Fruit fly (Drosophila melanogaster) whole organism, embryonic: Measurements from ENCODE around the gene Mis12.

Source experiments
- Adf1 ChIP-seq: fragments of 200-800 bp; sonication (Bioruptor generic); IDR thresholded peaks from 2 replicates; pipeline ENCODE4 v1.3.6; 2022; ENCODE audit warnings: missing biosample characterization, missing genetic modification characterization
- B-H2 ChIP-seq: fragments of 200-800 bp; sonication (Bioruptor generic); optimal IDR thresholded peaks from 2 replicates; lab custom pipeline; 2018; ENCODE audit warnings: missing biosample characterization, mild to moderate bottlenecking, missing genetic modification characterization
- CG11504 ChIP-seq: fragments of 200-800 bp; sonication (Bioruptor generic); optimal IDR thresholded peaks from 3 replicates; lab custom pipeline; 2019; ENCODE audit warnings: missing biosample characterization, mild to moderate bottlenecking, missing genetic modification characterization, moderate library complexity
- CG11560 ChIP-seq: fragments of 200-800 bp; sonication (Bioruptor generic); IDR thresholded peaks from 3 replicates; pipeline ENCODE4 v1.3.6; 2022; ENCODE audit warnings: missing biosample characterization, missing genetic modification characterization
- CG12659 ChIP-seq: fragments of 200-800 bp; sonication (Bioruptor generic); optimal IDR thresholded peaks from 3 replicates; lab custom pipeline; 2017; ENCODE audit warnings: mild to moderate bottlenecking, missing biosample characterization, missing genetic modification reagents, missing genetic modification characterization
- CG14014 ChIP-seq: fragments of 200-800 bp; sonication (Bioruptor generic); IDR thresholded peaks from 2 replicates; pipeline ENCODE4 v1.3.6; 2022; ENCODE audit warnings: missing biosample characterization, missing genetic modification characterization
- CG15011 ChIP-seq: fragments of 200-800 bp; sonication (Bioruptor generic); optimal IDR thresholded peaks from 3 replicates; lab custom pipeline; 2018; ENCODE audit warnings: missing biosample characterization, mild to moderate bottlenecking, missing genetic modification characterization
- CG1602 ChIP-seq: fragments of 200-800 bp; sonication (Bioruptor generic); optimal IDR thresholded peaks from 3 replicates; lab custom pipeline; 2016; ENCODE audit warnings: missing biosample characterization, missing genetic modification characterization
- CG16813 ChIP-seq: fragments of 200-800 bp; sonication (Bioruptor generic); IDR thresholded peaks from 3 replicates; pipeline ENCODE4 v1.3.6; 2022; ENCODE audit warnings: missing biosample characterization, missing genetic modification characterization; ENCODE audit not compliant: partially characterized antibody
- CG17568 ChIP-seq: fragments of 200-800 bp; sonication (Bioruptor generic); optimal IDR thresholded peaks from 2 replicates; lab custom pipeline; 2018; ENCODE audit warnings: missing biosample characterization, mild to moderate bottlenecking, missing genetic modification characterization, moderate library complexity
- CG3163 ChIP-seq: fragments of 200-800 bp; sonication (Bioruptor generic); optimal IDR thresholded peaks from 3 replicates; lab custom pipeline; 2016; ENCODE audit warnings: missing biosample characterization, missing genetic modification characterization
- CG6791 ChIP-seq: fragments of 200-800 bp; sonication (Bioruptor generic); IDR thresholded peaks from 3 replicates; pipeline ENCODE4 v1.3.6; 2022; ENCODE audit warnings: missing biosample characterization, missing genetic modification characterization; ENCODE audit not compliant: partially characterized antibody
- CG7372 ChIP-seq: fragments of 200-800 bp; sonication (Bioruptor generic); IDR thresholded peaks from 2 replicates; pipeline ENCODE4 v1.3.6; 2022; ENCODE audit warnings: missing biosample characterization, missing genetic modification characterization
- CG7745 ChIP-seq: fragments of 200-800 bp; sonication (Bioruptor generic); optimal IDR thresholded peaks from 2 replicates; lab custom pipeline; 2018; ENCODE audit warnings: missing biosample characterization, mild to moderate bottlenecking, missing genetic modification characterization, moderate library complexity
- CG8765 ChIP-seq: fragments of 200-800 bp; sonication (Bioruptor generic); IDR thresholded peaks from 2 replicates; pipeline ENCODE4 v1.3.6; 2022; ENCODE audit warnings: missing biosample characterization, missing genetic modification characterization
- Dll ChIP-seq: fragments of 200-800 bp; sonication (Bioruptor generic); IDR thresholded peaks from 4 replicates; pipeline ENCODE4 v1.3.6; 2022; ENCODE audit warnings: missing biosample characterization, missing genetic modification characterization; ENCODE audit not compliant: partially characterized antibody
- Eip74EF ChIP-seq, 2 experiments: fragments of 200-800 bp in 1 of 2; fragments of >200 bp in 1 of 2; sonication (Bioruptor generic) in 1 of 2; optimal IDR thresholded peaks; 2 replicates each; lab custom pipeline; 2017 to 2019; ENCODE audit warnings: missing biosample characterization in 2 of 2, missing genetic modification characterization in 2 of 2, mild to moderate bottlenecking in 1 of 2, moderate library complexity in 1 of 2
- Hr39 ChIP-seq: fragments of >200 bp; optimal IDR thresholded peaks from 2 replicates; lab custom pipeline; 2017
- Hr51 ChIP-seq, 2 experiments: fragments of 200-800 bp; sonication (Bioruptor generic); optimal IDR thresholded peaks; 2 replicates in 1 of 2; 3 replicates in 1 of 2; lab custom pipeline; 2016 to 2018; ENCODE audit warnings: missing biosample characterization in 2 of 2, missing genetic modification characterization in 2 of 2, mild to moderate bottlenecking in 1 of 2, moderate library complexity in 1 of 2
- Mes4 ChIP-seq: fragments of 200-800 bp; sonication (Bioruptor generic); optimal IDR thresholded peaks from 2 replicates; lab custom pipeline; 2016; ENCODE audit warnings: missing biosample characterization, missing genetic modification characterization
- NC2β ChIP-seq: fragments of 200-800 bp; sonication (Bioruptor generic); optimal IDR thresholded peaks from 2 replicates; lab custom pipeline; 2016; ENCODE audit warnings: missing biosample characterization, missing genetic modification characterization
- Nf-YC ChIP-seq: fragments of 200-800 bp; optimal IDR thresholded peaks from 3 replicates; lab custom pipeline; 2019; ENCODE audit warnings: missing biosample characterization, mild to moderate bottlenecking, missing genetic modification characterization, moderate library complexity
- Side ChIP-seq: fragments of 200-800 bp; sonication (Bioruptor generic); optimal IDR thresholded peaks from 2 replicates; lab custom pipeline; 2016; ENCODE audit warnings: missing biosample characterization, missing genetic modification characterization
- Sox100B ChIP-seq: fragments of 200-800 bp; sonication (Bioruptor generic); optimal IDR thresholded peaks from 3 replicates; lab custom pipeline; 2018; ENCODE audit warnings: missing biosample characterization, mild to moderate bottlenecking, missing genetic modification characterization
- Sry-β ChIP-seq: fragments of 200-800 bp; sonication (Bioruptor generic); optimal IDR thresholded peaks from 2 replicates; lab custom pipeline; 2018; ENCODE audit warnings: missing biosample characterization, mild to moderate bottlenecking, missing genetic modification characterization, moderate library complexity
- Vsx1 ChIP-seq: fragments of 200-800 bp; sonication (Bioruptor generic); optimal IDR thresholded peaks from 2 replicates; lab custom pipeline; 2017; ENCODE audit warnings: missing biosample characterization, mild to moderate bottlenecking, missing genetic modification characterization, missing genetic modification reagents
- Xrp1 ChIP-seq: fragments of 200-800 bp; sonication (Bioruptor generic); IDR thresholded peaks from 2 replicates; pipeline ENCODE4 v1.3.6; 2022; ENCODE audit warnings: missing biosample characterization, missing genetic modification characterization
- bbx ChIP-seq: fragments of 200-800 bp; sonication (Bioruptor generic); IDR thresholded peaks from 2 replicates; pipeline ENCODE4 v1.3.6; 2022; ENCODE audit warnings: missing biosample characterization, missing genetic modification characterization; ENCODE audit not compliant: partially characterized antibody
- btn ChIP-seq: fragments of 200-800 bp; sonication (Bioruptor generic); optimal IDR thresholded peaks from 2 replicates; lab custom pipeline; 2016; ENCODE audit warnings: missing biosample characterization, missing genetic modification characterization
- chn ChIP-seq: fragments of 200-800 bp; sonication (Bioruptor generic); optimal IDR thresholded peaks from 2 replicates; lab custom pipeline; 2016; ENCODE audit warnings: missing biosample characterization, missing genetic modification characterization
- crol ChIP-seq: fragments of 200-800 bp; sonication (Bioruptor generic); IDR thresholded peaks from 2 replicates; pipeline ENCODE4 v1.3.6; 2022; ENCODE audit warnings: missing biosample characterization, missing genetic modification characterization
- disco-r ChIP-seq: fragments of 200-800 bp; sonication (Bioruptor generic); optimal IDR thresholded peaks from 2 replicates; lab custom pipeline; 2016; ENCODE audit warnings: missing biosample characterization, missing genetic modification characterization
- dm ChIP-seq: fragments of 200-800 bp; sonication (Bioruptor generic); optimal IDR thresholded peaks from 3 replicates; lab custom pipeline; 2016; ENCODE audit warnings: missing biosample characterization, missing genetic modification characterization
- dpn ChIP-seq, 2 experiments: fragments of 200-800 bp; sonication (Bioruptor generic); optimal IDR thresholded peaks; 3 replicates each; lab custom pipeline; 2016; ENCODE audit warnings: missing biosample characterization in 2 of 2, missing genetic modification characterization in 2 of 2
- ems ChIP-seq: fragments of 200-800 bp; sonication (Bioruptor generic); optimal IDR thresholded peaks from 3 replicates; lab custom pipeline; 2016; ENCODE audit warnings: missing biosample characterization, missing genetic modification characterization
- fu2 ChIP-seq: fragments of 200-800 bp; sonication (Bioruptor generic); optimal IDR thresholded peaks from 2 replicates; lab custom pipeline; 2016; ENCODE audit warnings: missing biosample characterization, missing genetic modification characterization
- hkb ChIP-seq, 2 experiments: fragments of 200-800 bp in 1 of 2; fragments of >200 bp in 1 of 2; sonication (Bioruptor generic) in 1 of 2; IDR thresholded peaks in 1 of 2; optimal IDR thresholded peaks in 1 of 2; 2 replicates each; pipeline versions ENCODE4 v1.3.6 to Lab custom; 2017 to 2022; ENCODE audit warnings: missing biosample characterization in 1 of 2, missing genetic modification characterization in 1 of 2
- jumu ChIP-seq: fragments of 200-800 bp; sonication (Bioruptor generic); optimal IDR thresholded peaks from 3 replicates; lab custom pipeline; 2016; ENCODE audit warnings: missing biosample characterization, missing genetic modification characterization
- lmd ChIP-seq: fragments of 200-800 bp; sonication (Bioruptor generic); IDR thresholded peaks from 2 replicates; pipeline ENCODE4 v1.3.6; 2022; ENCODE audit warnings: missing biosample characterization, missing genetic modification characterization
- maf-S ChIP-seq: fragments of 200-800 bp; sonication (Bioruptor generic); optimal IDR thresholded peaks from 2 replicates; lab custom pipeline; 2016; ENCODE audit warnings: missing biosample characterization, missing genetic modification characterization
- row ChIP-seq: fragments of 200-800 bp; sonication (Bioruptor generic); IDR thresholded peaks from 3 replicates; pipeline ENCODE4 v1.3.6; 2022; ENCODE audit warnings: missing biosample characterization, missing genetic modification characterization
- sens ChIP-seq: fragments of 200-800 bp; sonication (Bioruptor generic); peaks from one replicate; lab custom pipeline; 2016; ENCODE audit warnings: missing biosample characterization, missing genetic modification characterization
- shn ChIP-seq: fragments of 200-800 bp; sonication (Bioruptor generic); optimal IDR thresholded peaks from 3 replicates; lab custom pipeline; 2016; ENCODE audit warnings: missing biosample characterization, missing genetic modification characterization
- slbo ChIP-seq: fragments of 200-800 bp; sonication (Bioruptor generic); IDR thresholded peaks from 2 replicates; pipeline ENCODE4 v1.3.6; 2022; ENCODE audit warnings: missing biosample characterization, missing genetic modification characterization
- sug ChIP-seq: fragments of 200-800 bp; optimal IDR thresholded peaks from 2 replicates; lab custom pipeline; 2019; ENCODE audit warnings: missing biosample characterization, mild to moderate bottlenecking, missing genetic modification characterization, moderate library complexity
- ttk ChIP-seq: fragments of 200-800 bp; sonication (Bioruptor generic); IDR thresholded peaks from 2 replicates; pipeline ENCODE4 v2.1.2; 2022; ENCODE audit warnings: missing biosample characterization, missing genetic modification characterization
- unpg ChIP-seq: fragments of 200-800 bp; sonication (Bioruptor generic); optimal IDR thresholded peaks from 3 replicates; lab custom pipeline; 2018; ENCODE audit warnings: missing biosample characterization, mild to moderate bottlenecking, missing genetic modification characterization, moderate library complexity
- usp ChIP-seq: fragments of >200 bp; optimal IDR thresholded peaks from 2 replicates; lab custom pipeline; 2017; ENCODE audit warnings: missing biosample characterization, missing genetic modification characterization

Gene Mis12

dm6 chr3L:6979387-6980249, 10.8 kb upstream of the Mis12 start, which contains the start of gene Galphai:
Gene Galphai, minus strand, starts transcription at chr3L:6980044.
- peak; percentile 58 for TF ChIP-seq dm (GFP tag; lab: Kevin White, UChicago)
- no peak for TF ChIP-seq B-H2 (GFP tag; lab: Kevin White, UChicago)
- TF ChIP-seq shn (GFP tag; lab: Kevin White, UChicago): peak; percentile 58
- TF ChIP-seq sug (tag; lab: Kevin White, UChicago): peak; percentile 50
- peak; percentile 40 for TF ChIP-seq ems (GFP tag; lab: Kevin White, UChicago)
- TF ChIP-seq maf-S: peak; percentile 24
- TF ChIP-seq CG16813 (GFP tag; lab: Robert Waterston, UW): peak; percentile 50; the same call in 2 of the 3 replicates
- peak; percentile 69 for TF ChIP-seq Nf-YC
- no peak for TF ChIP-seq Hr39
- TF ChIP-seq CG15011 (GFP tag; lab: Kevin White, UChicago): no peak
- TF ChIP-seq CG7745: peak; percentile 22
- peak; percentile 6 for TF ChIP-seq CG1602
- peak; percentile 62; the same call in 2 of the 3 replicates for TF ChIP-seq CG11560 (tag; lab: Robert Waterston, UW)
- TF ChIP-seq chn (GFP tag; lab: Kevin White, UChicago): no peak
- TF ChIP-seq CG17568 (GFP tag; lab: Kevin White, UChicago): no peak
- peak; percentile 76 for TF ChIP-seq CG12659 (GFP tag; lab: Kevin White, UChicago)
- peak in 1 of 2 experiments; percentile 33 for TF ChIP-seq Hr51 (GFP tag; optimal IDR thresholded peaks at IDR 0.05; lab: Kevin White, UChicago)
- TF ChIP-seq CG8765: 0 out of 2 replicates have a peak, but pooled peaks have one; percentile 38
- no peak for TF ChIP-seq CG7372 (GFP tag; lab: Robert Waterston, UW)
- TF ChIP-seq sens (GFP tag; lab: Kevin White, UChicago): peak; percentile 80
- peak; percentile 69 for TF ChIP-seq hkb (optimal IDR thresholded peaks at IDR 0.05; lab: Kevin White, UChicago)
- TF ChIP-seq hkb (GFP tag; IDR thresholded peaks at IDR 0.05; lab: Robert Waterston, UW): peak; percentile 37; the same call in 1 of the 2 replicates
- TF ChIP-seq CG11504 (tag; lab: Kevin White, UChicago): peak; percentile 37
- peak; percentile 36 for TF ChIP-seq CG3163
- TF ChIP-seq Sox100B: no peak
- TF ChIP-seq Sry-β (GFP tag; lab: Kevin White, UChicago): no peak
- TF ChIP-seq unpg (GFP tag; lab: Kevin White, UChicago): no peak
- peak; percentile 53 for TF ChIP-seq Side (GFP tag; lab: Kevin White, UChicago)
- no peak for TF ChIP-seq btn (GFP tag; lab: Kevin White, UChicago)
- peak; percentile 38 to 45 for TF ChIP-seq dpn (GFP tag; optimal IDR thresholded peaks at IDR 0.05; lab: Kevin White, UChicago)
- TF ChIP-seq ttk (GFP tag; lab: Robert Waterston, UW): no peak
- peak; percentile 40 for TF ChIP-seq slbo (GFP tag; lab: Robert Waterston, UW)
- no peak for TF ChIP-seq Vsx1 (GFP tag; lab: Kevin White, UChicago)
- TF ChIP-seq CG14014 (GFP tag; lab: Robert Waterston, UW): no peak
- TF ChIP-seq row (GFP tag; lab: Robert Waterston, UW): peak; percentile 17; the same call in 1 of the 3 replicates
- no peak for TF ChIP-seq disco-r (GFP tag; lab: Kevin White, UChicago)
- no peak for TF ChIP-seq Eip74EF (GFP tag; optimal IDR thresholded peaks at IDR 0.05; lab: Kevin White, UChicago)
- peak; percentile 19 for TF ChIP-seq fu2 (GFP tag; lab: Kevin White, UChicago)
- peak; percentile 15; the same call in 1 of the 4 replicates for TF ChIP-seq Dll (GFP tag; lab: Robert Waterston, UW)
- TF ChIP-seq Adf1 (GFP tag; lab: Robert Waterston, UW): peak; percentile 49; the same call in 1 of the 2 replicates
- no peak for TF ChIP-seq usp
- TF ChIP-seq bbx (GFP tag; lab: Robert Waterston, UW): peak; percentile 43
- peak; percentile 75 for TF ChIP-seq jumu (GFP tag; lab: Kevin White, UChicago)
- TF ChIP-seq Xrp1 (GFP tag; lab: Robert Waterston, UW): no peak; the same call in 1 of the 2 replicates
- peak; percentile 68; the same call in 1 of the 2 replicates for TF ChIP-seq crol (GFP tag; lab: Robert Waterston, UW)
- peak; percentile 65; the same call in 2 of the 3 replicates for TF ChIP-seq CG6791 (GFP tag; lab: Robert Waterston, UW)
- peak; percentile 16 for TF ChIP-seq NC2β
- peak; percentile 27 for TF ChIP-seq Mes4 (GFP tag; lab: Kevin White, UChicago)
- peak; percentile 30; the same call in 1 of the 2 replicates for TF ChIP-seq lmd (GFP tag; lab: Robert Waterston, UW)
